Worm (Caenorhabditis elegans) whole organism, L4 larva: ENCODE results near the gene hrg-3.

Source experiments
- D1046.2 ChIP-seq: fragments of 200-800 bp; sonication (Bioruptor generic); IDR thresholded peaks from 2 replicates; pipeline ENCODE4 v1.3.6; 2022; ENCODE audit warnings: missing genetic modification characterization, missing compliant biosample characterization
- F49E8.2 ChIP-seq: sonication (generic microtip); optimal IDR thresholded peaks from 2 replicates; lab custom pipeline; 2016; ENCODE audit warnings: missing compliant biosample characterization, mild to moderate bottlenecking, missing genetic modification characterization, borderline replicate concordance
- R02D3.7 ChIP-seq: fragments of 150-350 bp; sonication (generic microtip); optimal IDR thresholded peaks from 3 replicates; lab custom pipeline; 2014; ENCODE audit warnings: missing biosample characterization, missing genetic modification characterization
- T26A8.4 ChIP-seq: fragments of 200-800 bp; sonication (Bioruptor generic); IDR thresholded peaks from 2 replicates; pipeline ENCODE4 v1.3.6; 2022; ENCODE audit warnings: missing genetic modification characterization, missing compliant biosample characterization
- aly-2 ChIP-seq: sonication (generic microtip); optimal IDR thresholded peaks from 2 replicates; lab custom pipeline; 2018; ENCODE audit warnings: missing biosample characterization, missing genetic modification characterization
- ceh-28 ChIP-seq: fragments of 150-350 bp; optimal IDR thresholded peaks from 2 replicates; lab custom pipeline; 2014; ENCODE audit warnings: missing biosample characterization, missing genetic modification reagents, missing genetic modification characterization
- ceh-82 ChIP-seq: sonication (generic microtip); optimal IDR thresholded peaks from 2 replicates; lab custom pipeline; 2017; ENCODE audit warnings: missing biosample characterization, missing genetic modification characterization
- ces-1 ChIP-seq: fragments of 150-350 bp; sonication (generic microtip); optimal IDR thresholded peaks from 4 replicates; lab custom pipeline; 2014; ENCODE audit warnings: missing biosample characterization, missing genetic modification reagents, missing genetic modification characterization
- ctbp-1 ChIP-seq: fragments of 200-800 bp; sonication (Bioruptor generic); IDR thresholded peaks from 2 replicates; pipeline ENCODE4 v1.3.6; 2022; ENCODE audit warnings: missing genetic modification reagents, missing genetic modification characterization, missing compliant biosample characterization
- daf-12 ChIP-seq: fragments of 150-350 bp; optimal IDR thresholded peaks from 2 replicates; lab custom pipeline; 2014; ENCODE audit warnings: missing biosample characterization, missing genetic modification reagents, missing genetic modification characterization
- daf-19 ChIP-seq: fragments of 200-800 bp; sonication (Bioruptor generic); conservative IDR thresholded peaks from 2 replicates; pipeline ENCODE4 v1.3.6; 2022; ENCODE audit warnings: missing genetic modification characterization, missing compliant biosample characterization
- dpl-1 ChIP-seq: fragments of 150-350 bp; optimal IDR thresholded peaks from 2 replicates; lab custom pipeline; 2014; ENCODE audit warnings: missing biosample characterization, missing genetic modification reagents, missing genetic modification characterization
- duxl-1 ChIP-seq: sonication (generic microtip); optimal IDR thresholded peaks from 2 replicates; lab custom pipeline; 2016; ENCODE audit warnings: mild to moderate bottlenecking, missing genetic modification characterization, moderate library complexity, missing compliant biosample characterization; ENCODE audit not compliant: poor library complexity
- dve-1 ChIP-seq: sonication (generic microtip); optimal IDR thresholded peaks from 2 replicates; lab custom pipeline; 2017; ENCODE audit warnings: antibody characterized with exemption, mild to moderate bottlenecking, missing genetic modification characterization, missing compliant biosample characterization; ENCODE audit not compliant: insufficient read depth
- fos-1 ChIP-seq: fragments of 150-350 bp; optimal IDR thresholded peaks from 2 replicates; lab custom pipeline; 2014; ENCODE audit warnings: missing biosample characterization, missing genetic modification characterization
- hif-1 ChIP-seq, 2 experiments: sonication (generic microtip); optimal IDR thresholded peaks; 2 replicates each; lab custom pipeline; 2016 to 2017; ENCODE audit warnings: missing compliant biosample characterization in 2 of 2, missing genetic modification characterization in 2 of 2, missing genetic modification reagents in 2 of 2, missing genotype in 2 of 2, mild to moderate bottlenecking in 1 of 2
- hlh-11 ChIP-seq: fragments of 200-800 bp; sonication (Bioruptor generic); optimal IDR thresholded peaks from 2 replicates; lab custom pipeline; 2018; ENCODE audit warnings: mild to moderate bottlenecking, missing genetic modification characterization, missing compliant biosample characterization
- hlh-30 ChIP-seq: sonication (generic microtip); optimal IDR thresholded peaks from 2 replicates; lab custom pipeline; 2017; ENCODE audit warnings: antibody characterized with exemption, mild to moderate bottlenecking, missing genetic modification characterization, missing compliant biosample characterization; ENCODE audit not compliant: insufficient read depth
- lin-13 ChIP-seq: fragments of 150-350 bp; optimal IDR thresholded peaks from 2 replicates; lab custom pipeline; 2014; ENCODE audit warnings: missing biosample characterization, missing genetic modification reagents, missing genetic modification characterization
- lin-29 ChIP-seq: fragments of 200-800 bp; sonication (Bioruptor generic); IDR thresholded peaks from 2 replicates; pipeline ENCODE4 v1.3.6; 2022; ENCODE audit warnings: missing genetic modification reagents, missing genetic modification characterization, missing compliant biosample characterization
- mdl-1 ChIP-seq, 2 experiments: fragments of 150-350 bp in 1 of 2; sonication (generic microtip) in 1 of 2; optimal IDR thresholded peaks; 2 replicates each; lab custom pipeline; 2014 to 2017; ENCODE audit warnings: missing biosample characterization in 2 of 2, missing genetic modification characterization in 2 of 2
- mdt-29 ChIP-seq: fragments of 200-800 bp; sonication (Bioruptor generic); IDR thresholded peaks from 2 replicates; pipeline ENCODE4 v1.3.6; 2022; ENCODE audit warnings: missing genetic modification reagents, missing genetic modification characterization, missing compliant biosample characterization
- mep-1 ChIP-seq: fragments of 150-350 bp; sonication (generic microtip); optimal IDR thresholded peaks from 3 replicates; lab custom pipeline; 2014; ENCODE audit warnings: missing biosample characterization, missing genetic modification characterization
- mes-2 ChIP-seq: sonication (generic microtip); optimal IDR thresholded peaks from 2 replicates; lab custom pipeline; 2016; ENCODE audit warnings: missing genotype, mild to moderate bottlenecking, missing genetic modification characterization, missing compliant biosample characterization; ENCODE audit not compliant: poor library complexity, severe bottlenecking
- mxl-3 ChIP-seq: fragments of 200-800 bp; sonication (Bioruptor generic); optimal IDR thresholded peaks from 2 replicates; lab custom pipeline; 2018; ENCODE audit warnings: mild to moderate bottlenecking, missing genetic modification characterization, missing compliant biosample characterization
- nhr-10 ChIP-seq: fragments of 150-350 bp; optimal IDR thresholded peaks from 2 replicates; lab custom pipeline; 2014; ENCODE audit warnings: missing biosample characterization, missing genetic modification characterization
- nhr-25 ChIP-seq: sonication (generic microtip); optimal IDR thresholded peaks from 2 replicates; lab custom pipeline; 2017; ENCODE audit warnings: missing genetic modification characterization, mild to moderate bottlenecking, missing compliant biosample characterization, antibody characterized with exemption, moderate library complexity, borderline replicate concordance; ENCODE audit not compliant: insufficient read depth
- nhr-28 ChIP-seq: fragments of 150-350 bp; optimal IDR thresholded peaks from 2 replicates; lab custom pipeline; 2014; ENCODE audit warnings: missing biosample characterization, missing genetic modification characterization
- nhr-48 ChIP-seq: sonication (generic microtip); optimal IDR thresholded peaks from 2 replicates; lab custom pipeline; 2016; ENCODE audit warnings: mild to moderate bottlenecking, missing genetic modification characterization, missing compliant biosample characterization
- nhr-6 ChIP-seq: fragments of 150-350 bp; optimal IDR thresholded peaks from 2 replicates; lab custom pipeline; 2014; ENCODE audit warnings: missing biosample characterization, missing genetic modification characterization
- pha-4 ChIP-seq, 2 experiments: fragments of 150-350 bp in 1 of 2; fragments of 200-800 bp in 1 of 2; sonication (Bioruptor generic) in 1 of 2; IDR thresholded peaks in 1 of 2; optimal IDR thresholded peaks in 1 of 2; 2 replicates each; pipeline versions ENCODE4 v1.3.6 to Lab custom; 2014 to 2022; ENCODE audit warnings: missing genetic modification characterization in 2 of 2, missing genetic modification reagents in 2 of 2, missing biosample characterization in 1 of 2, missing compliant biosample characterization in 1 of 2
- php-3 ChIP-seq: fragments of 200-800 bp; sonication (Bioruptor generic); IDR thresholded peaks from 2 replicates; pipeline ENCODE4 v1.3.6; 2022; ENCODE audit warnings: missing genetic modification reagents, missing genetic modification characterization, missing compliant biosample characterization
- sdz-12 ChIP-seq: fragments of 200-800 bp; sonication (Bioruptor generic); optimal IDR thresholded peaks from 2 replicates; lab custom pipeline; 2018; ENCODE audit warnings: mild to moderate bottlenecking, missing genetic modification characterization, missing compliant biosample characterization
- tag-97 ChIP-seq: fragments of 200-800 bp; sonication (Bioruptor generic); IDR thresholded peaks from 2 replicates; pipeline ENCODE4 v1.3.6; 2022; ENCODE audit warnings: missing genetic modification characterization, missing compliant biosample characterization
- unc-39 ChIP-seq: sonication (generic microtip); optimal IDR thresholded peaks from 2 replicates; lab custom pipeline; 2017; ENCODE audit warnings: missing biosample characterization, missing genetic modification characterization
- unc-62 ChIP-seq, 3 experiments: fragments of 150-350 bp in 1 of 3; sonication (generic microtip); optimal IDR thresholded peaks in 2 of 3; peaks in 1 of 3; 1 replicate in 1 of 3; 2 replicates in 2 of 3; lab custom pipeline; 2014 to 2017; ENCODE audit warnings: missing biosample characterization in 3 of 3, missing genetic modification characterization in 3 of 3, missing genetic modification reagents in 3 of 3, missing genotype in 1 of 3
- zag-1 ChIP-seq: fragments of 150-350 bp; optimal IDR thresholded peaks from 2 replicates; lab custom pipeline; 2014; ENCODE audit warnings: missing biosample characterization, missing genetic modification characterization

Gene hrg-3

DNA sequence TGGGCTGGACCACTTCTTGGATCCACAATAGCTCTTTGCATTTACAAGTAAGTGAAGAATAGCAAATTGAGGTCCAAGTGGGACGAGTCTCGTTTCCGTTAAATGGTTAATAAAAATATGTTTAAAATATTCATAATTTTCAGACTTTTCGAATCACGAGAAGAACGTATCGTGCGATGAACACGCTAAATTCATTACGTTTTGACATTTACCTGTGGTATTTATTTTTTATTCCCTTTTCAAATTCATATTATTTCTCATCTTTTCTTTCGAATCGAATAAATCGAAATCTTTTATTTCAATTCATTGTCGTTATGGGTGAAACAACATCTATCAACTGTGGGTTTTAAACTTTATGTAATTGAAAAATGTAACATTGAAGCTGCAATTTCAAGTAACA, 16.9 kb upstream of the hrg-3 start, which contains the start of gene marc-1:
Gene marc-1 (plus strand): TSS at position 301 of the 400 bp plus-strand sequence.
- TF ChIP-seq ceh-28 (tag; lab: Kevin White, UChicago): no peak
- no peak for TF ChIP-seq sdz-12 (GFP tag; lab: Kevin White, UChicago)
- no peak for TF ChIP-seq hlh-11
- no peak for TF ChIP-seq mep-1 (tag; lab: Kevin White, UChicago)
- TF ChIP-seq ceh-82: no peak
- no peak for TF ChIP-seq nhr-48 (tag; lab: Kevin White, UChicago)
- TF ChIP-seq php-3 (GFP tag; lab: Robert Waterston, UW): no peak
- no peak for TF ChIP-seq daf-19 (GFP tag; lab: Robert Waterston, UW)
- TF ChIP-seq R02D3.7 (tag; lab: Kevin White, UChicago): no peak
- no peak for TF ChIP-seq mdt-29
- no peak for TF ChIP-seq zag-1 (tag; lab: Kevin White, UChicago)
- no peak for TF ChIP-seq unc-39
- TF ChIP-seq aly-2 (tag; lab: Kevin White, UChicago): no peak
- no peak for TF ChIP-seq mxl-3 (GFP tag; lab: Kevin White, UChicago)
- TF ChIP-seq tag-97 (GFP tag; lab: Robert Waterston, UW): no peak

DNA sequence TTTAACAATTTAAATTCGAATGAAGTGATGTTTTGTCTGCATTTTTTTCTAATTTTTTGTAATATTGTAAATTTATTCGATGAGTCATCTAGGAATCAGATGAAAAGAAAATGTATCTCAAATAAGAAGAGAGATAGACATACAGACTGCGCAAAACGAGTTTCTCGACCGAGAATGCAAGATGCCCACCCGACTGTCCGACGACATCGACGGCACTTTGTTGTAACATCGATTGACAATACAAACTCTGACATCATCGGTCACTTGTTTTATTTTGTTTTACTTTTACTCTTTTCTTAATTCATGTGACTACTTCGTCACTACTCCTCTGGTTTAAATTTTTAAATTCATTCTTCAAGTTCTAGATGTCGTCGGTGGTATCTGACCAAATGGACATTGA, 15.4 kb upstream of the hrg-3 start, which contains the start of gene sta-2:
Gene sta-2 (plus strand): TSS at position 349 of the 400 bp plus-strand sequence.
- no peak for TF ChIP-seq mes-2 (tag; lab: Kevin White, UChicago)
- peak in 1 of 2 experiments; percentile 64 for TF ChIP-seq unc-62 (GFP tag; optimal IDR thresholded peaks at IDR 0.05 in 1 of 2; lab: Kevin White, UChicago)
- no peak for TF ChIP-seq unc-62 (tag; optimal IDR thresholded peaks at IDR 0.05; lab: Kevin White, UChicago)
- no peak for TF ChIP-seq fos-1 (tag; lab: Kevin White, UChicago)
- TF ChIP-seq nhr-25: peak; percentile 31
- peak; percentile 50 for TF ChIP-seq nhr-28 (tag; lab: Kevin White, UChicago)
- TF ChIP-seq mxl-3 (GFP tag; lab: Kevin White, UChicago): peak; percentile 5
- peak in 1 of 2 experiments; percentile 26 for TF ChIP-seq mdl-1 (tag; optimal IDR thresholded peaks at IDR 0.05; lab: Kevin White, UChicago)
- no peak for TF ChIP-seq F49E8.2 (tag; lab: Kevin White, UChicago)
- peak; percentile 0 for TF ChIP-seq mep-1 (tag; lab: Kevin White, UChicago)
- TF ChIP-seq hlh-11: peak; percentile 19
- peak; percentile 57 for TF ChIP-seq hlh-30 (tag; lab: Kevin White, UChicago)

DNA sequence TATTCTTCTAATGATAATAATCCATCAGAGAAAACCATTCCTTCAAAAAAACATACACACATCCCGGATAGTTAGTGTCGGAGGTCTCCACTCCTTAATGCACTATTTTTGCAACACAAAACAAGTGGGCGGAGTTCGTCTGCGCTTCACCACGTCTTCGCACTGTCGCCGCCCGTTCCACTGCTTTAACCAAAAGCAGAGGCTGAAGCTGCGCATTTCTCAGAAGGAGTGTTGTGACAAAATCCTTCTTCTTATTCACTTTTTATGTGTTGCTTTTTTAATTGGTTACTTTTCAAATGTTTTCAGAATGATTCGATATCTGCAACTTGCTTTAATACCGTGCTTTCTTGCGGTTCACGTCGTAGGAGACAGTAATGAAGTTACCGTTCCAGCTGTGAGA, 11.3 kb upstream of the hrg-3 start, which contains the start of gene F58E6.13:
Gene F58E6.13 (plus strand): TSS at position 301 of the 400 bp plus-strand sequence.
- TF ChIP-seq daf-12 (no peak), D1046.2 (GFP tag; lab: Robert Waterston, UW) (no peak), lin-13 (no peak), duxl-1 (no peak), hif-1 (tag; optimal IDR thresholded peaks at IDR 0.05; lab: Kevin White, UChicago) (no peak), nhr-10 (tag; lab: Kevin White, UChicago) (no peak), dpl-1 (GFP tag; lab: Kevin White, UChicago) (no peak), T26A8.4 (GFP tag; lab: Robert Waterston, UW) (no peak), lin-29 (no peak), ces-1 (GFP tag; lab: Kevin White, UChicago) (no peak), ctbp-1 (no peak), hlh-30 (tag; lab: Kevin White, UChicago) (no peak), nhr-6 (no peak)

DNA sequence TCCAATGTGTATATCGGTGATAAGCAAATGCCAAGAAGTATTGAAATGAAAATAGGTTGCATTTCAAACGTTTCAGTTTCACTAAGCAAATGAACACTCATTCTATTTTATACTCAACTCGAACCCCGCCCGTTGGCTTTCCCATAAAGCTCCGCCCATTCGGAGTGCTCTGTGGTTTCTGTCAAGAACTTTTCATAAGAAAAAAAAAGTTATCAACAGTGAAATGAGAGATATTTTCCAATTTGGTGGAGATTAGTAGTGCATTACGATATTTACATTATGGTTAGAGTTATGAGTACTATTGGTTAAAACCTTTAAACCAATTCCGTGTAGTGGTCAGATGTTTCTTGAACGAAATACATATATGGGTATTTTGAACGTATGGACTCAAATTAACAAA, 6.0 kb upstream of the hrg-3 start, which contains the start of gene F58E6.4:
Gene F58E6.4 (minus strand): TSS at position 101 of the 400 bp plus-strand sequence.
- no peak for TF ChIP-seq dve-1 (tag; lab: Kevin White, UChicago)
- no peak for TF ChIP-seq pha-4 (GFP tag; IDR thresholded peaks at IDR 0.05; lab: Robert Waterston, UW)
- no peak for TF ChIP-seq pha-4 (tag; optimal IDR thresholded peaks at IDR 0.05; lab: Kevin White, UChicago)
- TF ChIP-seq ces-1 (GFP tag; lab: Kevin White, UChicago): no peak
